Worm (Caenorhabditis elegans): ENCODE results near the gene best-2.
A peak's percentile ranks its signal among the peaks of the same experiment; 100 is the strongest.

The best-2 gene

ce11 chrIV:13107359-13107758 is 5.5 kb downstream of the best-2 start, which contains the start of gene B0564.2:
Gene B0564.2, plus strand, starts transcription at chrIV:13107659.
- TF ChIP-seq mab-5 (tag; optimal IDR thresholded peaks at IDR 0.05) (no peak), ceh-43 (GFP tag; optimal IDR thresholded peaks at IDR 0.05) (no peak), hlh-1 (tag; optimal IDR thresholded peaks at IDR 0.05) (no peak), sptf-1 (tag; optimal IDR thresholded peaks at IDR 0.05) (no peak), elt-1 (tag; optimal IDR thresholded peaks at IDR 0.05; ENCODE audit: borderline replicate concordance, insufficient read depth) (no peak), drap-1 (GFP tag; optimal IDR thresholded peaks at IDR 0.05) (no peak), flh-1 (GFP tag; optimal IDR thresholded peaks at IDR 0.05) (no peak), ceh-83 (GFP tag; optimal IDR thresholded peaks at IDR 0.05) (no peak), tbx-8 (GFP tag; optimal IDR thresholded peaks at IDR 0.05) (no peak)

ce11 chrIV:13104900-13105299 is 8.0 kb downstream of the best-2 start, which contains the start of gene rde-11:
Gene rde-11, plus strand, starts transcription at chrIV:13105200.
- TF ChIP-seq lin-32 (GFP tag; optimal IDR thresholded peaks at IDR 0.05) (no peak), sem-2 (GFP tag; optimal IDR thresholded peaks at IDR 0.05) (no peak), elt-1 (tag; optimal IDR thresholded peaks at IDR 0.05; ENCODE audit: borderline replicate concordance, insufficient read depth) (no peak), mep-1 (tag; optimal IDR thresholded peaks at IDR 0.05) (no peak), flh-1 (GFP tag; optimal IDR thresholded peaks at IDR 0.05) (no peak), unc-39 (tag; optimal IDR thresholded peaks at IDR 0.05) (no peak), elt-3 (tag; optimal IDR thresholded peaks at IDR 0.05) (no peak), drap-1 (GFP tag; optimal IDR thresholded peaks at IDR 0.05) (no peak), zip-8 (tag; optimal IDR thresholded peaks at IDR 0.05) (no peak), ceh-43 (GFP tag; optimal IDR thresholded peaks at IDR 0.05) (no peak), tbx-8 (GFP tag; optimal IDR thresholded peaks at IDR 0.05) (no peak), cnd-1 (tag; optimal IDR thresholded peaks at IDR 0.05) (no peak), mab-5 (tag; optimal IDR thresholded peaks at IDR 0.05) (no peak), snpc-4 (tag; optimal IDR thresholded peaks at IDR 0.05) (no peak)

- TF ChIP-seq ces-1 (GFP tag; optimal IDR thresholded peaks at IDR 0.05) (no peak), M03D4.4 (tag; optimal IDR thresholded peaks at IDR 0.05) (no peak), ceh-43 (GFP tag; optimal IDR thresholded peaks at IDR 0.05) (no peak), mls-2 (tag; optimal IDR thresholded peaks at IDR 0.05) (no peak), zip-8 (tag; optimal IDR thresholded peaks at IDR 0.05) (no peak), snpc-4 (tag; optimal IDR thresholded peaks at IDR 0.05) (no peak), elt-3 (tag; optimal IDR thresholded peaks at IDR 0.05) (no peak), nhr-237 (tag; optimal IDR thresholded peaks at IDR 0.05) (no peak), lin-13 (tag; optimal IDR thresholded peaks at IDR 0.05) (no peak), tbx-8 (GFP tag; optimal IDR thresholded peaks at IDR 0.05) (no peak), nhr-12 (tag; optimal IDR thresholded peaks at IDR 0.05) (no peak), elt-1 (tag; optimal IDR thresholded peaks at IDR 0.05; ENCODE audit: borderline replicate concordance, insufficient read depth) (no peak), sptf-1 (tag; optimal IDR thresholded peaks at IDR 0.05) (no peak), blmp-1 (tag; optimal IDR thresholded peaks at IDR 0.05) (no peak), ham-2 (GFP tag; optimal IDR thresholded peaks at IDR 0.05) (no peak), nhr-28 (tag; optimal IDR thresholded peaks at IDR 0.05) (no peak), sem-2 (GFP tag; optimal IDR thresholded peaks at IDR 0.05) (no peak)
Observed at ce11 chrIV:13100415-13100814, 12.5 kb downstream of the best-2 start, which contains the start of gene fask-1. Gene fask-1, plus strand, starts transcription at chrIV:13100715.

DNA sequence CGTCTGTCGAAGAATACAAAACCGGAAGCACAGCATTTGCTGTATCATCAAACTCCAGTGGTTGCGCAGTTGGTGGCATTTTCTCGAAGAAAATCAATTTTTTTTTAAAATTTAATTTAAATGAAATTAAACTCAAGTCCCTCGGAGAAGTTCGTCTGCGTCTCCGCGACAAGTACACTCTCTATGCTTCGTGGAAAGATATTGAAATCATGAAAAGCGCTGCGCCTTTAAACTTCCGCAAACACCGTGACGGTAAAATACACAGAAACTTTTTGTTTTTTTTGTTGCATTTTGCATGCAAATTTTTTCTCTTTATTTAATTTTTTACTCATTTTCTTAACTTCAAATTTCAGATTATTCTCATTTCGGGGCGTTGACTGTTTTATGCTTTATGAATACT is 14.2 kb downstream of the best-2 start, which contains the start of the genes dli-1, tin-9.2 and exos-4.1:
Gene dli-1, minus strand, starts transcription at position 141 of the 400 bp plus-strand sequence.
Gene tin-9.2, plus strand, starts transcription at position 344 of the 400 bp plus-strand sequence.
Gene exos-4.1, plus strand, starts transcription at position 348 of the 400 bp plus-strand sequence.
- TF ChIP-seq nhr-28 (tag; optimal IDR thresholded peaks at IDR 0.05): no peak
- TF ChIP-seq blmp-1 (tag; optimal IDR thresholded peaks at IDR 0.05): no peak
- TF ChIP-seq ceh-39 (tag; optimal IDR thresholded peaks at IDR 0.05): no peak
- TF ChIP-seq elt-1 (tag; optimal IDR thresholded peaks at IDR 0.05; ENCODE audit: borderline replicate concordance, insufficient read depth): no peak
- no peak for TF ChIP-seq mab-5 (tag; optimal IDR thresholded peaks at IDR 0.05)
- peak; percentile 46 for TF ChIP-seq ham-2 (GFP tag; optimal IDR thresholded peaks at IDR 0.05)
- TF ChIP-seq drap-1 (GFP tag; optimal IDR thresholded peaks at IDR 0.05): no peak
- peak; percentile 19 for TF ChIP-seq hlh-1 (tag; optimal IDR thresholded peaks at IDR 0.05)
- peak; percentile 34 for TF ChIP-seq lin-13 (tag; optimal IDR thresholded peaks at IDR 0.05)
- TF ChIP-seq unc-120 (tag; optimal IDR thresholded peaks at IDR 0.05; ENCODE audit: poor library complexity, severe bottlenecking): no peak
- peak; percentile 76 for TF ChIP-seq mep-1 (tag; optimal IDR thresholded peaks at IDR 0.05)
- TF ChIP-seq ceh-83 (GFP tag; optimal IDR thresholded peaks at IDR 0.05): no peak
- TF ChIP-seq pha-4 (tag; optimal IDR thresholded peaks at IDR 0.05): peak; percentile 23
- peak; percentile 22 for TF ChIP-seq nhr-237 (tag; optimal IDR thresholded peaks at IDR 0.05)
- no peak for TF ChIP-seq snpc-4 (tag; optimal IDR thresholded peaks at IDR 0.05)
- no peak for TF ChIP-seq M03D4.4 (tag; optimal IDR thresholded peaks at IDR 0.05)
- peak; percentile 99 for TF ChIP-seq ces-1 (GFP tag; optimal IDR thresholded peaks at IDR 0.05)
- TF ChIP-seq ztf-11 (tag; optimal IDR thresholded peaks at IDR 0.05): no peak
- TF ChIP-seq bed-3 (GFP tag; optimal IDR thresholded peaks at IDR 0.05): no peak
- peak; percentile 63 for TF ChIP-seq lsy-2 (tag; optimal IDR thresholded peaks at IDR 0.05)
- TF ChIP-seq sem-2 (GFP tag; optimal IDR thresholded peaks at IDR 0.05): no peak
- TF ChIP-seq nhr-12 (tag; optimal IDR thresholded peaks at IDR 0.05): no peak
- no peak for TF ChIP-seq unc-62 (GFP tag; optimal IDR thresholded peaks at IDR 0.05)

Measured in whole organism, mixed stage, embryonic.